Worm (Caenorhabditis elegans) whole organism, L4 larva: Measurements from ENCODE around the gene slc-36.1.
A peak's percentile ranks its signal among the peaks of the same experiment; 100 is the strongest.

Source experiments
- D1046.2 ChIP-seq: fragments of 200-800 bp; sonication (Bioruptor generic); IDR thresholded peaks from 2 replicates; pipeline ENCODE4 v1.3.6; 2022; ENCODE audit warnings: missing genetic modification characterization, missing compliant biosample characterization
- F10B5.3 ChIP-seq: sonication (generic microtip); optimal IDR thresholded peaks from 2 replicates; lab custom pipeline; 2016; ENCODE audit warnings: mild to moderate bottlenecking, missing genetic modification characterization, missing compliant biosample characterization
- F49E8.2 ChIP-seq: sonication (generic microtip); optimal IDR thresholded peaks from 2 replicates; lab custom pipeline; 2016; ENCODE audit warnings: missing compliant biosample characterization, mild to moderate bottlenecking, missing genetic modification characterization, borderline replicate concordance
- R02D3.7 ChIP-seq: fragments of 150-350 bp; sonication (generic microtip); optimal IDR thresholded peaks from 3 replicates; lab custom pipeline; 2014; ENCODE audit warnings: missing biosample characterization, missing genetic modification characterization
- T20F7.1 ChIP-seq: fragments of 200-800 bp; sonication (Bioruptor generic); optimal IDR thresholded peaks from 2 replicates; lab custom pipeline; 2018; ENCODE audit warnings: mild to moderate bottlenecking, missing genetic modification characterization, missing compliant biosample characterization
- T26A8.4 ChIP-seq: fragments of 200-800 bp; sonication (Bioruptor generic); IDR thresholded peaks from 2 replicates; pipeline ENCODE4 v1.3.6; 2022; ENCODE audit warnings: missing genetic modification characterization, missing compliant biosample characterization
- Y75B8A.6 ChIP-seq: fragments of 200-800 bp; sonication (Bioruptor generic); IDR thresholded peaks from 2 replicates; pipeline ENCODE4 v1.3.6; 2022; ENCODE audit warnings: missing genetic modification reagents, missing genetic modification characterization, missing compliant biosample characterization
- aha-1 ChIP-seq: fragments of 150-350 bp; peaks from one replicate; lab custom pipeline; 2014; ENCODE audit warnings: missing biosample characterization, missing genetic modification characterization
- ceh-20 ChIP-seq: fragments of 200-800 bp; sonication (Bioruptor generic); IDR thresholded peaks from 2 replicates; pipeline ENCODE4 v1.3.6; 2022; ENCODE audit warnings: missing genetic modification reagents, missing genetic modification characterization, missing compliant biosample characterization
- ceh-28 ChIP-seq: fragments of 150-350 bp; optimal IDR thresholded peaks from 2 replicates; lab custom pipeline; 2014; ENCODE audit warnings: missing biosample characterization, missing genetic modification reagents, missing genetic modification characterization
- ceh-32 ChIP-seq: sonication (generic microtip); optimal IDR thresholded peaks from 2 replicates; lab custom pipeline; 2016; ENCODE audit warnings: mild to moderate bottlenecking, missing genetic modification characterization, missing compliant biosample characterization; ENCODE audit not compliant: poor library complexity
- ceh-44 ChIP-seq: fragments of 200-800 bp; sonication (Bioruptor generic); IDR thresholded peaks from 2 replicates; pipeline ENCODE4 v1.3.6; 2022; ENCODE audit warnings: missing genetic modification reagents, missing genetic modification characterization, missing compliant biosample characterization
- daf-16 ChIP-seq, 3 experiments: sonication (generic microtip); optimal IDR thresholded peaks; 2 replicates each; lab custom pipeline; 2016 to 2017; ENCODE audit warnings: missing genetic modification characterization in 3 of 3, missing genetic modification reagents in 3 of 3, mild to moderate bottlenecking in 2 of 3, missing compliant biosample characterization in 2 of 3, missing biosample characterization in 1 of 3, moderate library complexity in 1 of 3
- dmd-6 ChIP-seq: fragments of 200-800 bp; sonication (Bioruptor generic); IDR thresholded peaks from 2 replicates; pipeline ENCODE4 v1.3.6; 2022; ENCODE audit warnings: missing genetic modification reagents, missing genetic modification characterization, missing compliant biosample characterization
- dpl-1 ChIP-seq: fragments of 150-350 bp; optimal IDR thresholded peaks from 2 replicates; lab custom pipeline; 2014; ENCODE audit warnings: missing biosample characterization, missing genetic modification reagents, missing genetic modification characterization
- duxl-1 ChIP-seq: sonication (generic microtip); optimal IDR thresholded peaks from 2 replicates; lab custom pipeline; 2016; ENCODE audit warnings: mild to moderate bottlenecking, missing genetic modification characterization, moderate library complexity, missing compliant biosample characterization; ENCODE audit not compliant: poor library complexity
- egl-27 ChIP-seq: sonication (generic microtip); optimal IDR thresholded peaks from 3 replicates; lab custom pipeline; 2017; ENCODE audit warnings: missing biosample characterization, missing genetic modification reagents, missing genetic modification characterization
- egl-43 ChIP-seq: fragments of 200-800 bp; sonication (Bioruptor generic); IDR thresholded peaks from 2 replicates; pipeline ENCODE4 v1.3.6; 2022; ENCODE audit warnings: missing genetic modification reagents, missing genetic modification characterization, missing compliant biosample characterization
- mdt-29 ChIP-seq: fragments of 200-800 bp; sonication (Bioruptor generic); IDR thresholded peaks from 2 replicates; pipeline ENCODE4 v1.3.6; 2022; ENCODE audit warnings: missing genetic modification reagents, missing genetic modification characterization, missing compliant biosample characterization
- mep-1 ChIP-seq: fragments of 150-350 bp; sonication (generic microtip); optimal IDR thresholded peaks from 3 replicates; lab custom pipeline; 2014; ENCODE audit warnings: missing biosample characterization, missing genetic modification characterization
- mxl-2 ChIP-seq: fragments of 200-800 bp; sonication (Bioruptor generic); conservative IDR thresholded peaks from 2 replicates; pipeline ENCODE4 v1.3.6; 2022; ENCODE audit warnings: missing genetic modification reagents, missing genetic modification characterization, missing compliant biosample characterization
- saeg-2 ChIP-seq: fragments of 200-800 bp; sonication (Bioruptor generic); IDR thresholded peaks from 2 replicates; pipeline ENCODE4 v1.3.6; 2022; ENCODE audit warnings: missing genetic modification reagents, missing genetic modification characterization, missing compliant biosample characterization
- spr-1 ChIP-seq: sonication (generic microtip); optimal IDR thresholded peaks from 2 replicates; lab custom pipeline; 2016; ENCODE audit warnings: mild to moderate bottlenecking, missing genetic modification characterization, missing compliant biosample characterization
- unc-39 ChIP-seq: sonication (generic microtip); optimal IDR thresholded peaks from 2 replicates; lab custom pipeline; 2017; ENCODE audit warnings: missing biosample characterization, missing genetic modification characterization
- unc-62 ChIP-seq, 3 experiments: fragments of 150-350 bp in 1 of 3; sonication (generic microtip); optimal IDR thresholded peaks in 2 of 3; peaks in 1 of 3; 1 replicate in 1 of 3; 2 replicates in 2 of 3; lab custom pipeline; 2014 to 2017; ENCODE audit warnings: missing biosample characterization in 3 of 3, missing genetic modification characterization in 3 of 3, missing genetic modification reagents in 3 of 3, missing genotype in 1 of 3
- zag-1 ChIP-seq: fragments of 150-350 bp; optimal IDR thresholded peaks from 2 replicates; lab custom pipeline; 2014; ENCODE audit warnings: missing biosample characterization, missing genetic modification characterization
- zfp-2 ChIP-seq: sonication (generic microtip); optimal IDR thresholded peaks from 2 replicates; lab custom pipeline; 2016; ENCODE audit warnings: mild to moderate bottlenecking, missing genetic modification characterization, missing compliant biosample characterization
- zip-11 ChIP-seq: fragments of 200-800 bp; sonication (Bioruptor generic); IDR thresholded peaks from 2 replicates; pipeline ENCODE4 v1.3.6; 2022; ENCODE audit warnings: missing genetic modification characterization, missing compliant biosample characterization

Gene slc-36.1

DNA sequence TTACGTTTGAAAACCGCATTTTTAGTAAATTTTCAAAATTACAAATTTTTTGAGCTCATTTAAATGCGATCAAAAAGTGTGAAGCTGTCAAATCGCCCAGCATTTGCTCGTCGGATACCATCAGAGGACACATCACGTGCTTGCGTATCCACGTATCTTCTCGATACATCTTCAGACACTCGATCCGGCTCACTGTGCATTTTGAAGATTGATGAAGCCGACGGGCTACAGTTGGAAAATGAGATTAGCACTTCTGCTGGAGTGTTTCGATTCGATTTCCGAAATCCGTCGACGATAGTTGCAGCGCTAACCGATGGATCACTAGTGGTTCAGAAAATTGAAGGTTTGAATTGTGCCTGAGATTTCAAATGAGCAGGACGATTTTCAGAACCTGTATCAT, 7.8 kb downstream of the slc-36.1 start, which contains the start of gene dph-7:
dph-7 (plus strand) TSS at position 53 of the 400 bp plus-strand sequence.
- no peak for TF ChIP-seq zfp-2 (tag; lab: Kevin White, UChicago)
- TF ChIP-seq ceh-28 (tag; lab: Kevin White, UChicago): no peak
- TF ChIP-seq zag-1: no peak
- TF ChIP-seq unc-62 (GFP tag; optimal IDR thresholded peaks at IDR 0.05 in 1 of 2; lab: Kevin White, UChicago): peak in 1 of 2 experiments; percentile 91
- TF ChIP-seq unc-62 (tag; optimal IDR thresholded peaks at IDR 0.05; lab: Kevin White, UChicago): no peak

DNA sequence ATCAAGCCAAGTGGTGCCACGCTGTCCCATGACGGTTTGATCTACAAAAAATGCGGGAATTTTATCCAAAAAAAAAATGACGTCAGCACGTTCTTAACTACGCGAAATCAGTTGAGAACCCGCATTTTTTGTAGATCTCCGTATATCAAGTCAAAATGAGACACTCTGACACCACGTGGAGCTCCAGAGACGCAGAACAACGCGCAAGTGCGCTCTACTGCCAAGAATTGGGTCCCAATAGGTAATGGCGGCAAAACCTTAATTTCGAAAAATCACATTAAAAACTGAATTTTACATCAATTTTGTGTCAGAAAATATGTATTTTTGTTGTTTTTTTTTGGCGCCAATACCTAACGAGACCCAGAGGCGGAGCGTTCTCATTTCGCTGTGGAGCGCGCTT, 9.6 kb downstream of the slc-36.1 start:
- TF ChIP-seq D1046.2 (GFP tag; lab: Robert Waterston, UW): 0 out of 2 replicates have a peak, but pooled peaks have one; percentile 9
- TF ChIP-seq dpl-1: no peak

DNA sequence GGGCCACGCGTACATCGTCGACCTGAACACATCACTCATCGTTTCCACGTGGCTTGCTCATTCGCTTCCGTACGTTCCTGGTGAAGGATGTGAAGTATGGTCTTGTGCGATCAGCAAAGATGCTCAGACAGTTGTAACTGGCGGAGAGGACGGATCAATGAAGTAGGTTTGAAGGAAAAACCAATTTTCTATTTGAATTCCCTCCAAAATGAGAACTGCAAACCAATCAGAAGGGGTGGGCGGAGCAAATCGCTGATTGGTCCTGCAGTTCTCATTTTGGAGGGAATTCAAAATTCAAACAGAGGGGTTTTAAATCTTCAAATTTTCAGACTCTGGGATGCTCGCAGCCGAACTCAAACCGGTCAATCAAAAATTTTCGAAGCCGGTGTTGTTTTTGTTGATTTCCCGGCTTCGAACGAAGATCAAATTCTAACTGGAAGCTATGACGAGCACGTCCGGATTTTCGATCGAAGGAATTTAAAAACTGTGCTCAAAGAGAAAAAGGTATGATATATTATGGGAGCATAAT, 10.1 kb downstream of the slc-36.1 start:
- TF ChIP-seq egl-43 (GFP tag; lab: Robert Waterston, UW) (no peak), zip-11 (GFP tag; lab: Robert Waterston, UW) (no peak), aha-1 (peak; percentile 95)

- TF ChIP-seq F10B5.3 (tag; lab: Kevin White, UChicago) (no peak), daf-16 (GFP tag; optimal IDR thresholded peaks at IDR 0.05; lab: Kevin White, UChicago) (no peak), daf-16 (tag; optimal IDR thresholded peaks at IDR 0.05; lab: Kevin White, UChicago) (no peak), dmd-6 (GFP tag; lab: Robert Waterston, UW) (no peak), saeg-2 (GFP tag; lab: Robert Waterston, UW) (no peak), T26A8.4 (GFP tag; lab: Robert Waterston, UW) (no peak)
These were observed 15.3 kb downstream of the slc-36.1 start, which contains the start of gene F53A2.11 for ce11 chrIII:13322578-13322977. TSS of gene F53A2.11 (minus strand) at chrIII:13322678.

DNA sequence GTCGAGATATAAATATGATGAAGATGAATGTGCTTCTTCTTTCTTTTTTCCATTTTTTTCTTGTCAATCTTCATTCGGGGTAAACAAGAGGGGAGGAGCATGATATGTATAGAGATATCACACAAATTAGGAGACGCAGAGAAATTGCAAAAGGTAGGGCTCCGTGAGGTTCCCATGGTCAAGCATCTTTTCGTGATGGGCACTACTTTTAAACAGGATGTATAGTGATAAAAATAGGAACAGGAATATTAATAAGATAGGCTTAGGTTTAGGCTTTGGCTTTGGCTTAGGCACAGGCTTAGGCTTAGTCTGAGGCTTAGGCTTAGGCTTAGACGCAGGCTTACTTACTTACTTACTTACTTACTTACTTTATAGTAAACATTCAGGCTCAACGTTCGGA, 17.4 kb downstream of the slc-36.1 start, which contains the start of gene F53A2.1:
F53A2.1 (minus strand) TSS at position 101 of the 400 bp plus-strand sequence.
- TF ChIP-seq mep-1 (tag; lab: Kevin White, UChicago) (no peak), unc-62 (GFP tag; optimal IDR thresholded peaks at IDR 0.05 in 1 of 2; lab: Kevin White, UChicago) (no peak), unc-62 (tag; optimal IDR thresholded peaks at IDR 0.05; lab: Kevin White, UChicago) (no peak), mdt-29 (GFP tag; lab: Robert Waterston, UW) (no peak), ceh-20 (no peak), egl-27 (tag; lab: Kevin White, UChicago) (no peak), ceh-32 (no peak), F49E8.2 (no peak)

- TF ChIP-seq Y75B8A.6 (GFP tag; lab: Robert Waterston, UW) (no peak), spr-1 (no peak)
These were observed 21.6 kb downstream of the slc-36.1 start for ce11 chrIII:13328911-13329310.

- TF ChIP-seq D1046.2 (GFP tag; lab: Robert Waterston, UW) (no peak), duxl-1 (tag; lab: Kevin White, UChicago) (no peak), R02D3.7 (tag; lab: Kevin White, UChicago) (no peak), ceh-28 (tag; lab: Kevin White, UChicago) (no peak), mxl-2 (GFP tag; lab: Robert Waterston, UW) (no peak), spr-1 (no peak)
These were observed 26.5 kb downstream of the slc-36.1 start, which contains the start of gene sdz-20 for ce11 chrIII:13333754-13334153. TSS of gene sdz-20 (plus strand) at chrIII:13334054.

- TF ChIP-seq unc-39: no peak
- TF ChIP-seq ceh-44: no peak
- TF ChIP-seq duxl-1 (tag; lab: Kevin White, UChicago): no peak
- TF ChIP-seq T20F7.1 (GFP tag; lab: Kevin White, UChicago): no peak
These were observed 32.4 kb downstream of the slc-36.1 start, which contains the start of gene F53A2.3 for ce11 chrIII:13339672-13340071. TSS of gene F53A2.3 (minus strand) at chrIII:13339772.
